Fruit fly (Drosophila melanogaster) whole organism, wandering third instar larva: ENCODE measurements around the gene Alg12.

Experiments used
- Abd-B ChIP-seq: fragments of >200 bp; optimal IDR thresholded peaks from 2 replicates; lab custom pipeline; 2017; ENCODE audit warnings: missing biosample characterization, missing genetic modification characterization
- Dfd ChIP-seq: fragments of >200 bp; optimal IDR thresholded peaks from 2 replicates; lab custom pipeline; 2017; ENCODE audit warnings: missing biosample characterization, missing genetic modification characterization
- Hr78 ChIP-seq: fragments of >200 bp; optimal IDR thresholded peaks from 2 replicates; lab custom pipeline; 2017; ENCODE audit warnings: missing biosample characterization, missing genetic modification characterization
- Jra ChIP-seq: sonication (Bioruptor generic); optimal IDR thresholded peaks from 2 replicates; lab custom pipeline; 2016; ENCODE audit warnings: missing biosample characterization, missing genetic modification characterization
- OdsH ChIP-seq: fragments of 200-800 bp; sonication (Bioruptor generic); optimal IDR thresholded peaks from 2 replicates; lab custom pipeline; 2016; ENCODE audit warnings: missing biosample characterization, mild to moderate bottlenecking, missing genetic modification characterization
- br ChIP-seq: fragments of 200-800 bp; sonication (Bioruptor generic); optimal IDR thresholded peaks from 2 replicates; lab custom pipeline; 2016; ENCODE audit warnings: missing biosample characterization, missing genetic modification characterization
- jim ChIP-seq: fragments of 175-275, 200-325 bp; sonication (Bioruptor generic); optimal IDR thresholded peaks from 2 replicates; lab custom pipeline; 2016; ENCODE audit warnings: missing biosample characterization, mild to moderate bottlenecking, missing genetic modification characterization
- pan ChIP-seq: fragments of >200 bp; optimal IDR thresholded peaks from 2 replicates; lab custom pipeline; 2017
- psq ChIP-seq: fragments of 200-800 bp; sonication (Bioruptor generic); optimal IDR thresholded peaks from 3 replicates; lab custom pipeline; 2017; ENCODE audit warnings: missing biosample characterization, mild to moderate bottlenecking, missing genetic modification characterization, moderate library complexity
- rgr ChIP-seq: fragments of 200-800 bp; sonication (Bioruptor generic); optimal IDR thresholded peaks from 3 replicates; lab custom pipeline; 2016; ENCODE audit warnings: missing biosample characterization, mild to moderate bottlenecking, missing genetic modification characterization

DNA sequence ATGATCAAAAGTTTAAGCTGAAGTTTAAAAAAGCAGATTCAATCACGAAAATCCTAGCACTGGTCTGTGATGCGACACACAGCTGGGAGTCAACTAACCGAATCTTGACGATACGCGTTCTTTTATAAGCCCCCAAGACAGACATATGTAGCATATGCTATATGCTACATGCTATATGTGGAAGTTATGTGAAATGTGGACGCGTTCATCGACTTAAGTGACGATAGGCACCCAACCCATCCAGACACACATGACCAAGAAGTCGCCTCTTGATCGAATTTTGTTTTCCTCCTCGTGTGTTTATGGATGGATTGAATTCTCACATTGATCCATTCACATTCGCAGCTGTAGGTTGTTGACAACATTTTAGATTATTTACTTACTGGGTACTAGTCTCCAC lies 23.1 kb upstream of the Alg12 start, which contains the start of gene alphaTub85E:
- TF ChIP-seq br (GFP tag; lab: Kevin White, UChicago) (no peak), psq (GFP tag; lab: Kevin White, UChicago) (no peak), rgr (GFP tag; lab: Kevin White, UChicago) (no peak), Hr78 (GFP tag; lab: Kevin White, UChicago) (no peak), Abd-B (GFP tag; lab: Kevin White, UChicago) (no peak), Jra (no peak), OdsH (GFP tag; lab: Kevin White, UChicago) (no peak), jim (no peak), Dfd (GFP tag; lab: Kevin White, UChicago) (no peak), pan (lab: Kevin White, UChicago) (no peak)
